Worm (Caenorhabditis elegans): ENCODE measurements around the gene C37C3.9.

ce11 chrV:7837809-7838208 is 16.7 kb downstream of the C37C3.9 start, which contains the start of gene ttr-33:
- TF ChIP-seq daf-12 (tag; optimal IDR thresholded peaks at IDR 0.05) (no peak), pqm-1 (tag; optimal IDR thresholded peaks at IDR 0.05) (no peak), nhr-237 (tag; optimal IDR thresholded peaks at IDR 0.05) (no peak), R02D3.7 (tag; optimal IDR thresholded peaks at IDR 0.05) (no peak), nhr-23 (tag; optimal IDR thresholded peaks at IDR 0.05) (no peak)

Measured in whole organism, L3 larva.